Worm (Caenorhabditis elegans): ENCODE measurements around the gene Y57G11C.48.

- TF ChIP-seq unc-130 (tag; optimal IDR thresholded peaks at IDR 0.05) (no peak), ceh-8 (GFP tag; optimal IDR thresholded peaks at IDR 0.05) (no peak), jun-1 (tag; optimal IDR thresholded peaks at IDR 0.05) (no peak), grh-1 (GFP tag; IDR thresholded peaks at IDR 0.05) (no peak), ceh-82 (tag; optimal IDR thresholded peaks at IDR 0.05) (no peak), egl-27 (tag; optimal IDR thresholded peaks at IDR 0.05) (no peak), skn-1 (tag; optimal IDR thresholded peaks at IDR 0.05) (no peak), ama-1 (optimal IDR thresholded peaks at IDR 0.05) (no peak), mdl-1 (tag; optimal IDR thresholded peaks at IDR 0.05) (no peak), fkh-10 (GFP tag; optimal IDR thresholded peaks at IDR 0.05) (no peak), ztf-11 (tag; optimal IDR thresholded peaks at IDR 0.05) (no peak)
Observed at ce11 chrIV:14985859-14986258, 41.7 kb upstream of the Y57G11C.48 start.

Data from whole organism, L1 larva.